Fruit fly (Drosophila melanogaster) whole organism, embryonic: ENCODE measurements around the gene CG6231.
A peak's percentile ranks its signal among the peaks of the same experiment; 100 is the strongest.

Source experiments
- ATbp ChIP-seq: fragments of 200-800 bp; sonication (Bioruptor generic); optimal IDR thresholded peaks from 2 replicates; lab custom pipeline; 2017; ENCODE audit warnings: missing biosample characterization, mild to moderate bottlenecking, missing genetic modification characterization, missing genetic modification reagents
- B-H2 ChIP-seq: fragments of 200-800 bp; sonication (Bioruptor generic); optimal IDR thresholded peaks from 2 replicates; lab custom pipeline; 2018; ENCODE audit warnings: missing biosample characterization, mild to moderate bottlenecking, missing genetic modification characterization
- CG10654 ChIP-seq: fragments of 200-800 bp; sonication (Bioruptor generic); optimal IDR thresholded peaks from 2 replicates; lab custom pipeline; 2016; ENCODE audit warnings: missing biosample characterization, missing genetic modification characterization
- CG12391 ChIP-seq: fragments of 200-800 bp; sonication (Bioruptor generic); optimal IDR thresholded peaks from 3 replicates; lab custom pipeline; 2018; ENCODE audit warnings: missing biosample characterization, mild to moderate bottlenecking, missing genetic modification characterization, moderate library complexity
- CG12659 ChIP-seq: fragments of 200-800 bp; sonication (Bioruptor generic); optimal IDR thresholded peaks from 3 replicates; lab custom pipeline; 2017; ENCODE audit warnings: mild to moderate bottlenecking, missing biosample characterization, missing genetic modification reagents, missing genetic modification characterization
- CG12744 ChIP-seq: fragments of 200-800 bp; sonication (Bioruptor generic); optimal IDR thresholded peaks from 2 replicates; lab custom pipeline; 2016; ENCODE audit warnings: missing biosample characterization, missing genetic modification characterization
- CG13894 ChIP-seq: fragments of 200-800 bp; sonication (Bioruptor generic); optimal IDR thresholded peaks from 3 replicates; lab custom pipeline; 2018; ENCODE audit warnings: missing biosample characterization, mild to moderate bottlenecking, missing genetic modification characterization, moderate library complexity
- CG14014 ChIP-seq: fragments of 200-800 bp; sonication (Bioruptor generic); IDR thresholded peaks from 2 replicates; pipeline ENCODE4 v1.3.6; 2022; ENCODE audit warnings: missing biosample characterization, missing genetic modification characterization
- CG15601 ChIP-seq: fragments of 200-800 bp; sonication (Bioruptor generic); optimal IDR thresholded peaks from 3 replicates; lab custom pipeline; 2019; ENCODE audit warnings: missing biosample characterization, mild to moderate bottlenecking, missing genetic modification characterization, moderate library complexity
- CG17328 ChIP-seq: fragments of 200-800 bp; sonication (Bioruptor generic); IDR thresholded peaks from 2 replicates; pipeline ENCODE4 v1.3.6; 2022; ENCODE audit warnings: missing biosample characterization, missing genetic modification characterization
- CG1832 ChIP-seq: fragments of 200-800 bp; sonication (Bioruptor generic); optimal IDR thresholded peaks from 2 replicates; lab custom pipeline; 2017; ENCODE audit warnings: missing biosample characterization, mild to moderate bottlenecking, missing genetic modification characterization, inconsistent platforms
- CG18599 ChIP-seq: fragments of 200-800 bp; sonication (Bioruptor generic); optimal IDR thresholded peaks from 3 replicates; lab custom pipeline; 2017; ENCODE audit warnings: missing biosample characterization, missing genetic modification characterization, mild to moderate bottlenecking, moderate library complexity, missing genetic modification reagents
- CG3847 ChIP-seq: fragments of 200-800 bp; sonication (Bioruptor generic); IDR thresholded peaks from 2 replicates; pipeline ENCODE4 v1.3.6; 2022; ENCODE audit warnings: missing biosample characterization, missing genetic modification characterization
- CG3995 ChIP-seq: fragments of 200-800 bp; sonication (Bioruptor generic); optimal IDR thresholded peaks from 3 replicates; lab custom pipeline; 2016; ENCODE audit warnings: missing biosample characterization, missing genetic modification characterization
- CG42726 ChIP-seq: fragments of 200-800 bp; sonication (Bioruptor generic); IDR thresholded peaks from 2 replicates; pipeline ENCODE4 v1.3.6; 2022; ENCODE audit warnings: missing biosample characterization, missing genetic modification characterization; ENCODE audit not compliant: partially characterized antibody
- CG6854 ChIP-seq: fragments of 200-800 bp; sonication (Bioruptor generic); optimal IDR thresholded peaks from 3 replicates; lab custom pipeline; 2017; ENCODE audit warnings: missing biosample characterization, mild to moderate bottlenecking, missing genetic modification characterization
- CG7271 ChIP-seq: fragments of 200-800 bp; sonication (Bioruptor generic); optimal IDR thresholded peaks from 2 replicates; lab custom pipeline; 2018; ENCODE audit warnings: missing biosample characterization, mild to moderate bottlenecking, missing genetic modification characterization, moderate library complexity
- CG9817 ChIP-seq: fragments of 200-800 bp; sonication (Bioruptor generic); optimal IDR thresholded peaks from 2 replicates; lab custom pipeline; 2018; ENCODE audit warnings: missing biosample characterization, mild to moderate bottlenecking, missing genetic modification characterization, moderate library complexity
- CoRest ChIP-seq: fragments of 200-800 bp; sonication (Bioruptor generic); optimal IDR thresholded peaks from 3 replicates; lab custom pipeline; 2018; ENCODE audit warnings: missing biosample characterization, mild to moderate bottlenecking, missing genetic modification characterization, moderate library complexity
- Dp ChIP-seq: fragments of 200-800 bp; sonication (Bioruptor generic); optimal IDR thresholded peaks from 2 replicates; lab custom pipeline; 2018; ENCODE audit warnings: missing biosample characterization, mild to moderate bottlenecking, missing genetic modification characterization, moderate library complexity
- Drgx ChIP-seq: fragments of 200-800 bp; sonication (Bioruptor generic); IDR thresholded peaks from 2 replicates; pipeline ENCODE4 v1.3.6; 2022; ENCODE audit warnings: missing biosample characterization, missing genetic modification characterization
- Hmx ChIP-seq: fragments of 200-800 bp; sonication (Bioruptor generic); optimal IDR thresholded peaks from 2 replicates; lab custom pipeline; 2016; ENCODE audit warnings: missing biosample characterization, missing genetic modification characterization
- Hr3 ChIP-seq: fragments of 200-800 bp; sonication (Bioruptor generic); optimal IDR thresholded peaks from 3 replicates; lab custom pipeline; 2016; ENCODE audit warnings: missing biosample characterization, missing genetic modification characterization
- Lim3 ChIP-seq: fragments of 200-800 bp; sonication (Bioruptor generic); IDR thresholded peaks from 2 replicates; pipeline ENCODE4 v1.3.6; 2022; ENCODE audit warnings: missing biosample characterization, missing genetic modification characterization
- Mrtf ChIP-seq: fragments of 200-800 bp; sonication (Bioruptor generic); IDR thresholded peaks from 3 replicates; pipeline ENCODE4 v1.3.6; 2022; ENCODE audit warnings: missing biosample characterization, missing genetic modification characterization
- NC2α ChIP-seq: fragments of 200-800 bp; sonication (Bioruptor generic); optimal IDR thresholded peaks from 2 replicates; lab custom pipeline; 2016; ENCODE audit warnings: missing biosample characterization, missing genetic modification characterization
- NC2β ChIP-seq: fragments of 200-800 bp; sonication (Bioruptor generic); optimal IDR thresholded peaks from 2 replicates; lab custom pipeline; 2016; ENCODE audit warnings: missing biosample characterization, missing genetic modification characterization
- Nf-YC ChIP-seq: fragments of 200-800 bp; optimal IDR thresholded peaks from 3 replicates; lab custom pipeline; 2019; ENCODE audit warnings: missing biosample characterization, mild to moderate bottlenecking, missing genetic modification characterization, moderate library complexity
- Optix ChIP-seq: fragments of 200-800 bp; sonication (Bioruptor generic); IDR thresholded peaks from 3 replicates; pipeline ENCODE4 v1.3.6; 2022; ENCODE audit warnings: missing biosample characterization, missing genetic modification characterization
- Trl ChIP-seq, 3 experiments: fragments of >200 bp in 2 of 3; fragments of 200-800 bp in 1 of 3; sonication (Bioruptor generic) in 1 of 3; optimal IDR thresholded peaks; 2 replicates in 1 of 3; 3 replicates in 2 of 3; lab custom pipeline; 2016 to 2017; ENCODE audit warnings: missing biosample characterization in 1 of 3, missing genetic modification characterization in 1 of 3
- Vsx1 ChIP-seq: fragments of 200-800 bp; sonication (Bioruptor generic); optimal IDR thresholded peaks from 2 replicates; lab custom pipeline; 2017; ENCODE audit warnings: missing biosample characterization, mild to moderate bottlenecking, missing genetic modification characterization, missing genetic modification reagents
- ase ChIP-seq: fragments of 200-800 bp; sonication (Bioruptor generic); IDR thresholded peaks from 3 replicates; pipeline ENCODE4 v1.3.6; 2022; ENCODE audit warnings: missing biosample characterization, missing genetic modification characterization
- cas ChIP-seq: fragments of 200-800 bp; sonication (Bioruptor generic); IDR thresholded peaks from 2 replicates; pipeline ENCODE4 v1.3.6; 2022; ENCODE audit warnings: missing biosample characterization, missing genetic modification characterization
- cwo ChIP-seq: fragments of 200-800 bp; sonication (Bioruptor generic); optimal IDR thresholded peaks from 3 replicates; lab custom pipeline; 2017; ENCODE audit warnings: missing biosample characterization, missing genetic modification characterization, mild to moderate bottlenecking, moderate library complexity, missing genetic modification reagents
- dpn ChIP-seq, 2 experiments: fragments of 200-800 bp; sonication (Bioruptor generic); optimal IDR thresholded peaks; 3 replicates each; lab custom pipeline; 2016; ENCODE audit warnings: missing biosample characterization in 2 of 2, missing genetic modification characterization in 2 of 2
- exex ChIP-seq: fragments of 200-800 bp; sonication (Bioruptor generic); optimal IDR thresholded peaks from 4 replicates; lab custom pipeline; 2018; ENCODE audit warnings: missing biosample characterization, mild to moderate bottlenecking, missing genetic modification characterization, moderate library complexity
- fd3F ChIP-seq: fragments of 200-800 bp; sonication (Bioruptor generic); optimal IDR thresholded peaks from 2 replicates; lab custom pipeline; 2018; ENCODE audit warnings: missing biosample characterization, mild to moderate bottlenecking, missing genetic modification characterization, moderate library complexity
- gt ChIP-seq: fragments of 200-800 bp; sonication (Bioruptor generic); IDR thresholded peaks from 2 replicates; pipeline ENCODE4 v1.3.6; 2022; ENCODE audit warnings: missing biosample characterization, missing genetic modification characterization
- h ChIP-seq: fragments of >200 bp; optimal IDR thresholded peaks from 2 replicates; lab custom pipeline; 2017
- ham ChIP-seq: fragments of 200-800 bp; sonication (Bioruptor generic); IDR thresholded peaks from 2 replicates; pipeline ENCODE4 v1.3.6; 2022; ENCODE audit warnings: missing biosample characterization, missing genetic modification characterization
- hkb ChIP-seq, 2 experiments: fragments of 200-800 bp in 1 of 2; fragments of >200 bp in 1 of 2; sonication (Bioruptor generic) in 1 of 2; IDR thresholded peaks in 1 of 2; optimal IDR thresholded peaks in 1 of 2; 2 replicates each; pipeline versions ENCODE4 v1.3.6 to Lab custom; 2017 to 2022; ENCODE audit warnings: missing biosample characterization in 1 of 2, missing genetic modification characterization in 1 of 2
- ind ChIP-seq: fragments of 200-800 bp; sonication (Bioruptor generic); optimal IDR thresholded peaks from 3 replicates; lab custom pipeline; 2016; ENCODE audit warnings: missing biosample characterization, missing genetic modification characterization
- mam ChIP-seq: fragments of 200-800 bp; sonication (Bioruptor generic); optimal IDR thresholded peaks from 3 replicates; lab custom pipeline; 2016; ENCODE audit warnings: missing biosample characterization, missing genetic modification characterization
- nom ChIP-seq: fragments of 200-800 bp; sonication (Bioruptor generic); optimal IDR thresholded peaks from 2 replicates; lab custom pipeline; 2017; ENCODE audit warnings: missing biosample characterization, missing genetic modification characterization, mild to moderate bottlenecking, moderate library complexity, missing genetic modification reagents
- p53 ChIP-seq: fragments of 200-800 bp; sonication (Bioruptor generic); optimal IDR thresholded peaks from 2 replicates; lab custom pipeline; 2016; ENCODE audit warnings: missing biosample characterization, missing genetic modification characterization
- row ChIP-seq: fragments of 200-800 bp; sonication (Bioruptor generic); IDR thresholded peaks from 3 replicates; pipeline ENCODE4 v1.3.6; 2022; ENCODE audit warnings: missing biosample characterization, missing genetic modification characterization
- salm ChIP-seq: fragments of 200-800 bp; sonication (Bioruptor generic); optimal IDR thresholded peaks from 2 replicates; lab custom pipeline; 2018; ENCODE audit warnings: missing biosample characterization, mild to moderate bottlenecking, missing genetic modification characterization
- sob ChIP-seq: fragments of 200-800 bp; sonication (Bioruptor generic); IDR thresholded peaks from 2 replicates; pipeline ENCODE4 v1.3.6; 2022; ENCODE audit warnings: missing biosample characterization, missing genetic modification characterization

CG6231 gene

dm6 chr3R:19644094-19644900 lies 11.8 kb upstream of the CG6231 start, which contains the start of gene Vha13 (continued):
- TF ChIP-seq hkb (optimal IDR thresholded peaks at IDR 0.05; lab: Kevin White, UChicago) (no peak), hkb (GFP tag; IDR thresholded peaks at IDR 0.05; lab: Robert Waterston, UW) (no peak; the same call in 1 of the 2 replicates), sob (GFP tag; lab: Robert Waterston, UW) (peak; percentile 68), CG14014 (no peak), Mrtf (GFP tag; lab: Robert Waterston, UW) (peak; percentile 51; the same call in 1 of the 3 replicates), cwo (GFP tag; lab: Kevin White, UChicago) (no peak), CG12744 (GFP tag; lab: Kevin White, UChicago) (no peak), CG3995 (GFP tag; lab: Kevin White, UChicago) (peak; percentile 84), NC2α (GFP tag; lab: Kevin White, UChicago) (no peak), CG18599 (GFP tag; lab: Kevin White, UChicago) (peak; percentile 73), exex (tag; lab: Kevin White, UChicago) (no peak), CG1832 (GFP tag; lab: Kevin White, UChicago) (no peak), dpn (GFP tag; optimal IDR thresholded peaks at IDR 0.05; lab: Kevin White, UChicago) (peak; percentile 2 to 35), cas (GFP tag; lab: Robert Waterston, UW) (peak; percentile 35; the same call in 1 of the 2 replicates), ase (GFP tag; lab: Robert Waterston, UW) (0 out of 3 replicates have a peak, but pooled peaks have one; percentile 36), Lim3 (no peak), B-H2 (GFP tag; lab: Kevin White, UChicago) (peak; percentile 59), CG3847 (GFP tag; lab: Robert Waterston, UW) (peak; percentile 65), ind (GFP tag; lab: Kevin White, UChicago) (peak; percentile 50), Dp (GFP tag; lab: Kevin White, UChicago) (peak; percentile 9), CG9817 (tag; lab: Kevin White, UChicago) (peak; percentile 53), CG42726 (peak; percentile 87), CG12391 (tag; lab: Kevin White, UChicago) (peak; percentile 36), Hr3 (GFP tag; lab: Kevin White, UChicago) (peak; percentile 26), Trl (optimal IDR thresholded peaks at IDR 0.05; lab: Kevin White, UChicago) (no peak), Trl (GFP tag; optimal IDR thresholded peaks at IDR 0.05; lab: Kevin White, UChicago) (peak; percentile 43), row (GFP tag; lab: Robert Waterston, UW) (peak; percentile 93), gt (GFP tag; lab: Robert Waterston, UW) (no peak), Vsx1 (GFP tag; lab: Kevin White, UChicago) (no peak), Drgx (GFP tag; lab: Robert Waterston, UW) (no peak), CG15601 (peak; percentile 30), p53 (GFP tag; lab: Kevin White, UChicago) (no peak), CG13894 (tag; lab: Kevin White, UChicago) (peak; percentile 40), CG17328 (GFP tag; lab: Robert Waterston, UW) (peak; percentile 26; the same call in 1 of the 2 replicates), mam (GFP tag; lab: Kevin White, UChicago) (peak; percentile 76), nom (GFP tag; lab: Kevin White, UChicago) (peak; percentile 80), CG10654 (GFP tag; lab: Kevin White, UChicago) (no peak), ATbp (GFP tag; lab: Kevin White, UChicago) (peak; percentile 4), Hmx (GFP tag; lab: Kevin White, UChicago) (no peak), CG12659 (GFP tag; lab: Kevin White, UChicago) (peak; percentile 56), CG7271 (no peak), fd3F (no peak), salm (tag; lab: Kevin White, UChicago) (no peak), NC2β (GFP tag; lab: Kevin White, UChicago) (no peak), h (no peak), CoRest (tag; lab: Kevin White, UChicago) (peak; percentile 35), ham (peak; percentile 27; the same call in 1 of the 2 replicates), Nf-YC (tag; lab: Kevin White, UChicago) (peak; percentile 22), Optix (GFP tag; lab: Robert Waterston, UW) (no peak), CG6854 (GFP tag; lab: Kevin White, UChicago) (peak; percentile 57)
